Worm (Caenorhabditis elegans) whole organism, L4 larva: ENCODE data around the gene C49H3.12.
A peak's percentile ranks its signal among the peaks of the same experiment; 100 is the strongest.

Experiments
- D1046.2 ChIP-seq: fragments of 200-800 bp; sonication (Bioruptor generic); IDR thresholded peaks from 2 replicates; pipeline ENCODE4 v1.3.6; 2022; ENCODE audit warnings: missing genetic modification characterization, missing compliant biosample characterization
- F10B5.3 ChIP-seq: sonication (generic microtip); optimal IDR thresholded peaks from 2 replicates; lab custom pipeline; 2016; ENCODE audit warnings: mild to moderate bottlenecking, missing genetic modification characterization, missing compliant biosample characterization
- F37D6.2 ChIP-seq: sonication (generic microtip); optimal IDR thresholded peaks from 2 replicates; lab custom pipeline; 2016; ENCODE audit warnings: mild to moderate bottlenecking, missing genetic modification characterization, missing compliant biosample characterization
- R02D3.7 ChIP-seq: fragments of 150-350 bp; sonication (generic microtip); optimal IDR thresholded peaks from 3 replicates; lab custom pipeline; 2014; ENCODE audit warnings: missing biosample characterization, missing genetic modification characterization
- T26A8.4 ChIP-seq: fragments of 200-800 bp; sonication (Bioruptor generic); IDR thresholded peaks from 2 replicates; pipeline ENCODE4 v1.3.6; 2022; ENCODE audit warnings: missing genetic modification characterization, missing compliant biosample characterization
- Y48G9A.11 ChIP-seq: fragments of 200-800 bp; sonication (Bioruptor generic); IDR thresholded peaks from 2 replicates; pipeline ENCODE4 v1.3.6; 2022; ENCODE audit warnings: missing genetic modification reagents, missing genetic modification characterization, missing compliant biosample characterization
- ZK337.2 ChIP-seq: fragments of 200-800 bp; sonication (Bioruptor generic); IDR thresholded peaks from 2 replicates; pipeline ENCODE4 v1.3.6; 2022; ENCODE audit warnings: missing genetic modification reagents, missing genetic modification characterization, missing compliant biosample characterization
- ZK546.5 ChIP-seq, 2 experiments: sonication (generic microtip); optimal IDR thresholded peaks; 2 replicates each; lab custom pipeline; 2017; ENCODE audit warnings: missing biosample characterization in 2 of 2, missing genetic modification characterization in 2 of 2
- aly-2 ChIP-seq: sonication (generic microtip); optimal IDR thresholded peaks from 2 replicates; lab custom pipeline; 2018; ENCODE audit warnings: missing biosample characterization, missing genetic modification characterization
- ama-1 ChIP-seq: fragments of 150-350 bp; optimal IDR thresholded peaks from 2 replicates; lab custom pipeline; 2014; ENCODE audit warnings: inconsistent platforms, mixed read lengths
- arid-1 ChIP-seq: fragments of 200-800 bp; sonication (Bioruptor generic); conservative IDR thresholded peaks from 2 replicates; pipeline ENCODE4 v1.3.6; 2022; ENCODE audit warnings: missing genetic modification reagents, missing genetic modification characterization, missing compliant biosample characterization
- ceh-44 ChIP-seq: fragments of 200-800 bp; sonication (Bioruptor generic); IDR thresholded peaks from 2 replicates; pipeline ENCODE4 v1.3.6; 2022; ENCODE audit warnings: missing genetic modification reagents, missing genetic modification characterization, missing compliant biosample characterization
- ceh-82 ChIP-seq: sonication (generic microtip); optimal IDR thresholded peaks from 2 replicates; lab custom pipeline; 2017; ENCODE audit warnings: missing biosample characterization, missing genetic modification characterization
- ces-1 ChIP-seq: fragments of 150-350 bp; sonication (generic microtip); optimal IDR thresholded peaks from 4 replicates; lab custom pipeline; 2014; ENCODE audit warnings: missing biosample characterization, missing genetic modification reagents, missing genetic modification characterization
- daf-16 ChIP-seq, 3 experiments: sonication (generic microtip); optimal IDR thresholded peaks; 2 replicates each; lab custom pipeline; 2016 to 2017; ENCODE audit warnings: missing genetic modification characterization in 3 of 3, missing genetic modification reagents in 3 of 3, mild to moderate bottlenecking in 2 of 3, missing compliant biosample characterization in 2 of 3, missing biosample characterization in 1 of 3, moderate library complexity in 1 of 3
- daf-8 ChIP-seq: fragments of 200-800 bp; sonication (Bioruptor generic); IDR thresholded peaks from 2 replicates; pipeline ENCODE4 v1.3.6; 2022; ENCODE audit warnings: missing genetic modification characterization, missing compliant biosample characterization
- dmd-6 ChIP-seq: fragments of 200-800 bp; sonication (Bioruptor generic); IDR thresholded peaks from 2 replicates; pipeline ENCODE4 v1.3.6; 2022; ENCODE audit warnings: missing genetic modification reagents, missing genetic modification characterization, missing compliant biosample characterization
- dpl-1 ChIP-seq: fragments of 150-350 bp; optimal IDR thresholded peaks from 2 replicates; lab custom pipeline; 2014; ENCODE audit warnings: missing biosample characterization, missing genetic modification reagents, missing genetic modification characterization
- dve-1 ChIP-seq: sonication (generic microtip); optimal IDR thresholded peaks from 2 replicates; lab custom pipeline; 2017; ENCODE audit warnings: antibody characterized with exemption, mild to moderate bottlenecking, missing genetic modification characterization, missing compliant biosample characterization; ENCODE audit not compliant: insufficient read depth
- egl-43 ChIP-seq: fragments of 200-800 bp; sonication (Bioruptor generic); IDR thresholded peaks from 2 replicates; pipeline ENCODE4 v1.3.6; 2022; ENCODE audit warnings: missing genetic modification reagents, missing genetic modification characterization, missing compliant biosample characterization
- fkh-10 ChIP-seq: fragments of 150-350 bp; optimal IDR thresholded peaks from 2 replicates; lab custom pipeline; 2014; ENCODE audit warnings: missing biosample characterization, missing genetic modification reagents, missing genetic modification characterization
- fos-1 ChIP-seq: fragments of 150-350 bp; optimal IDR thresholded peaks from 2 replicates; lab custom pipeline; 2014; ENCODE audit warnings: missing biosample characterization, missing genetic modification characterization
- hif-1 ChIP-seq, 2 experiments: sonication (generic microtip); optimal IDR thresholded peaks; 2 replicates each; lab custom pipeline; 2016 to 2017; ENCODE audit warnings: missing compliant biosample characterization in 2 of 2, missing genetic modification characterization in 2 of 2, missing genetic modification reagents in 2 of 2, missing genotype in 2 of 2, mild to moderate bottlenecking in 1 of 2
- hlh-30 ChIP-seq: sonication (generic microtip); optimal IDR thresholded peaks from 2 replicates; lab custom pipeline; 2017; ENCODE audit warnings: antibody characterized with exemption, mild to moderate bottlenecking, missing genetic modification characterization, missing compliant biosample characterization; ENCODE audit not compliant: insufficient read depth
- hmg-1.1 ChIP-seq: fragments of 200-800 bp; sonication (Bioruptor generic); IDR thresholded peaks from 2 replicates; pipeline ENCODE4 v1.3.6; 2022; ENCODE audit warnings: missing genetic modification reagents, missing genetic modification characterization, missing compliant biosample characterization
- lin-13 ChIP-seq: fragments of 150-350 bp; optimal IDR thresholded peaks from 2 replicates; lab custom pipeline; 2014; ENCODE audit warnings: missing biosample characterization, missing genetic modification reagents, missing genetic modification characterization
- lin-15B ChIP-seq: fragments of 150-350 bp; sonication (generic microtip); optimal IDR thresholded peaks from 3 replicates; lab custom pipeline; 2014; ENCODE audit warnings: missing biosample characterization, missing genetic modification characterization
- lin-38 ChIP-seq: fragments of 200-800 bp; sonication (Bioruptor generic); IDR thresholded peaks from 2 replicates; pipeline ENCODE4 v1.3.6; 2022; ENCODE audit warnings: missing genetic modification reagents, missing genetic modification characterization, missing compliant biosample characterization
- lir-3 ChIP-seq: sonication (generic microtip); optimal IDR thresholded peaks from 2 replicates; lab custom pipeline; 2016; ENCODE audit warnings: mild to moderate bottlenecking, missing genetic modification characterization, missing compliant biosample characterization
- madf-5 ChIP-seq, 2 experiments: fragments of 200-800 bp; sonication (Bioruptor generic); IDR thresholded peaks; 2 replicates each; pipeline ENCODE4 v1.3.6; 2022; ENCODE audit warnings: missing compliant biosample characterization in 2 of 2, missing genetic modification characterization in 2 of 2
- madf-9 ChIP-seq: fragments of 200-800 bp; sonication (Bioruptor generic); conservative IDR thresholded peaks from 2 replicates; pipeline ENCODE4 v1.3.6; 2022; ENCODE audit warnings: missing genetic modification reagents, missing genetic modification characterization, missing compliant biosample characterization
- mdl-1 ChIP-seq, 2 experiments: fragments of 150-350 bp in 1 of 2; sonication (generic microtip) in 1 of 2; optimal IDR thresholded peaks; 2 replicates each; lab custom pipeline; 2014 to 2017; ENCODE audit warnings: missing biosample characterization in 2 of 2, missing genetic modification characterization in 2 of 2
- mep-1 ChIP-seq: fragments of 150-350 bp; sonication (generic microtip); optimal IDR thresholded peaks from 3 replicates; lab custom pipeline; 2014; ENCODE audit warnings: missing biosample characterization, missing genetic modification characterization
- mes-2 ChIP-seq: sonication (generic microtip); optimal IDR thresholded peaks from 2 replicates; lab custom pipeline; 2016; ENCODE audit warnings: missing genotype, mild to moderate bottlenecking, missing genetic modification characterization, missing compliant biosample characterization; ENCODE audit not compliant: poor library complexity, severe bottlenecking
- mxl-3 ChIP-seq: fragments of 200-800 bp; sonication (Bioruptor generic); optimal IDR thresholded peaks from 2 replicates; lab custom pipeline; 2018; ENCODE audit warnings: mild to moderate bottlenecking, missing genetic modification characterization, missing compliant biosample characterization
- nhr-102 ChIP-seq: sonication (generic microtip); optimal IDR thresholded peaks from 2 replicates; lab custom pipeline; 2016; ENCODE audit warnings: mild to moderate bottlenecking, missing genetic modification characterization, moderate library complexity, missing compliant biosample characterization
- nhr-11 ChIP-seq: fragments of 150-350 bp; optimal IDR thresholded peaks from 2 replicates; lab custom pipeline; 2014; ENCODE audit warnings: missing biosample characterization, missing genetic modification characterization
- nhr-25 ChIP-seq: sonication (generic microtip); optimal IDR thresholded peaks from 2 replicates; lab custom pipeline; 2017; ENCODE audit warnings: missing genetic modification characterization, mild to moderate bottlenecking, missing compliant biosample characterization, antibody characterized with exemption, moderate library complexity, borderline replicate concordance; ENCODE audit not compliant: insufficient read depth
- nhr-42 ChIP-seq: fragments of 200-800 bp; sonication (Bioruptor generic); IDR thresholded peaks from 2 replicates; pipeline ENCODE4 v1.3.6; 2022; ENCODE audit warnings: missing genetic modification characterization, missing compliant biosample characterization
- nhr-48 ChIP-seq: sonication (generic microtip); optimal IDR thresholded peaks from 2 replicates; lab custom pipeline; 2016; ENCODE audit warnings: mild to moderate bottlenecking, missing genetic modification characterization, missing compliant biosample characterization
- nhr-76 ChIP-seq: fragments of 150-350 bp; optimal IDR thresholded peaks from 2 replicates; lab custom pipeline; 2014; ENCODE audit warnings: missing biosample characterization, missing genetic modification characterization
- pha-4 ChIP-seq, 2 experiments: fragments of 150-350 bp in 1 of 2; fragments of 200-800 bp in 1 of 2; sonication (Bioruptor generic) in 1 of 2; IDR thresholded peaks in 1 of 2; optimal IDR thresholded peaks in 1 of 2; 2 replicates each; pipeline versions ENCODE4 v1.3.6 to Lab custom; 2014 to 2022; ENCODE audit warnings: missing genetic modification characterization in 2 of 2, missing genetic modification reagents in 2 of 2, missing biosample characterization in 1 of 2, missing compliant biosample characterization in 1 of 2
- pqm-1 ChIP-seq: sonication (generic microtip); optimal IDR thresholded peaks from 2 replicates; lab custom pipeline; 2017; ENCODE audit warnings: missing biosample characterization, missing genetic modification characterization
- rbr-2 ChIP-seq: sonication (generic microtip); optimal IDR thresholded peaks from 2 replicates; lab custom pipeline; 2016; ENCODE audit warnings: missing genotype, missing genetic modification characterization, missing compliant biosample characterization
- set-16 ChIP-seq: fragments of 200-800 bp; sonication (Bioruptor generic); IDR thresholded peaks from 2 replicates; pipeline ENCODE4 v1.3.6; 2022; ENCODE audit warnings: missing genetic modification reagents, missing genetic modification characterization, missing compliant biosample characterization
- spr-1 ChIP-seq: sonication (generic microtip); optimal IDR thresholded peaks from 2 replicates; lab custom pipeline; 2016; ENCODE audit warnings: mild to moderate bottlenecking, missing genetic modification characterization, missing compliant biosample characterization
- tag-97 ChIP-seq: fragments of 200-800 bp; sonication (Bioruptor generic); IDR thresholded peaks from 2 replicates; pipeline ENCODE4 v1.3.6; 2022; ENCODE audit warnings: missing genetic modification characterization, missing compliant biosample characterization
- tra-1 ChIP-seq: fragments of 200-800 bp; sonication (Bioruptor generic); IDR thresholded peaks from 2 replicates; pipeline ENCODE4 v1.3.6; 2022; ENCODE audit warnings: missing genetic modification reagents, missing genetic modification characterization, missing compliant biosample characterization
- zag-1 ChIP-seq: fragments of 150-350 bp; optimal IDR thresholded peaks from 2 replicates; lab custom pipeline; 2014; ENCODE audit warnings: missing biosample characterization, missing genetic modification characterization
- ztf-11 ChIP-seq: fragments of 150-350 bp; optimal IDR thresholded peaks from 2 replicates; lab custom pipeline; 2014; ENCODE audit warnings: missing biosample characterization, missing genetic modification characterization

Gene C49H3.12

DNA sequence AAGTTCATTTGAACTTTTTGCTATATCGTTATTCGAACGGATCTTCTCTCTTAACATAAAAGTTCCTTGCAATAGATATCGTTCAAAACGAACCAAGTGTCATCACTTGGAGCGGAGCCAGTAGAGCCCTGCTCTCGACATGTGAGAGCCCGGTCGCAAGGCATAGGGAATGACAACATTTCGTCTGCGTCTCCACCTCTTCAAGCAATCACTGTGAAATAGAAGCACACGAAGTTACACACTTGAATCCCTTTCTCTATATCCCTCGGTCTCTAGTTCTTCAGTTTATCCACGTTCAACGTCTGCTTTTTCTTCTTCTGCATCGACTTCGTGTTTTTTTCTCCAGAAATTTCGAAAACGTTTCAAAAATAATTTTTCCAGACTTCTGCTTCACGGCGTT is 23.8 kb downstream of the C49H3.12 start, which contains the start of gene C49H3.6:
Gene C49H3.6 (plus strand): TSS at position 380 of the 400 bp plus-strand sequence.
- TF ChIP-seq zag-1 (tag; lab: Kevin White, UChicago) (no peak), F10B5.3 (tag; lab: Kevin White, UChicago) (no peak), nhr-25 (tag; lab: Kevin White, UChicago) (no peak), F37D6.2 (tag; lab: Kevin White, UChicago) (no peak), nhr-48 (tag; lab: Kevin White, UChicago) (no peak), pqm-1 (tag; lab: Kevin White, UChicago) (no peak), nhr-11 (tag; lab: Kevin White, UChicago) (peak; percentile 30), nhr-42 (no peak), ama-1 (no peak), mes-2 (tag; lab: Kevin White, UChicago) (peak; percentile 37), hlh-30 (tag; lab: Kevin White, UChicago) (peak; percentile 86), madf-5 (GFP tag; IDR thresholded peaks at IDR 0.05; lab: Robert Waterston, UW) (no peak), tra-1 (GFP tag; lab: Robert Waterston, UW) (no peak), ZK546.5 (tag; optimal IDR thresholded peaks at IDR 0.05; lab: Kevin White, UChicago) (no peak), daf-16 (GFP tag; optimal IDR thresholded peaks at IDR 0.05; lab: Kevin White, UChicago) (peak in 1 of 2 experiments; percentile 25), daf-16 (tag; optimal IDR thresholded peaks at IDR 0.05; lab: Kevin White, UChicago) (no peak), D1046.2 (GFP tag; lab: Robert Waterston, UW) (no peak), egl-43 (0 out of 2 replicates have a peak, but pooled peaks have one; percentile 32), spr-1 (no peak), ces-1 (GFP tag; lab: Kevin White, UChicago) (no peak), dve-1 (tag; lab: Kevin White, UChicago) (no peak), ZK337.2 (GFP tag; lab: Robert Waterston, UW) (no peak), fkh-10 (GFP tag; lab: Kevin White, UChicago) (no peak), T26A8.4 (GFP tag; lab: Robert Waterston, UW) (no peak), ceh-44 (no peak), mdl-1 (tag; optimal IDR thresholded peaks at IDR 0.05; lab: Kevin White, UChicago) (peak in 1 of 2 experiments; percentile 37), mxl-3 (peak; percentile 28), mep-1 (tag; lab: Kevin White, UChicago) (peak; percentile 25), hmg-1.1 (GFP tag; lab: Robert Waterston, UW) (peak; percentile 67; the same call in 1 of the 2 replicates), dpl-1 (GFP tag; lab: Kevin White, UChicago) (no peak), dmd-6 (GFP tag; lab: Robert Waterston, UW) (0 out of 2 replicates have a peak, but pooled peaks have one; percentile 22), daf-8 (GFP tag; lab: Robert Waterston, UW) (no peak), fos-1 (no peak), lin-13 (GFP tag; lab: Kevin White, UChicago) (no peak), tag-97 (no peak), arid-1 (GFP tag; lab: Robert Waterston, UW) (no peak), lir-3 (tag; lab: Kevin White, UChicago) (no peak), lin-38 (GFP tag; lab: Robert Waterston, UW) (no peak), R02D3.7 (tag; lab: Kevin White, UChicago) (no peak), madf-9 (GFP tag; lab: Robert Waterston, UW) (no peak), ztf-11 (no peak), aly-2 (no peak), pha-4 (GFP tag; IDR thresholded peaks at IDR 0.05; lab: Robert Waterston, UW) (peak; percentile 17; the same call in 1 of the 2 replicates), pha-4 (tag; optimal IDR thresholded peaks at IDR 0.05; lab: Kevin White, UChicago) (no peak), Y48G9A.11 (no peak), nhr-76 (tag; lab: Kevin White, UChicago) (no peak), ceh-82 (tag; lab: Kevin White, UChicago) (no peak), hif-1 (tag; optimal IDR thresholded peaks at IDR 0.05; lab: Kevin White, UChicago) (peak in 1 of 2 experiments; percentile 6), lin-15B (no peak), rbr-2 (tag; lab: Kevin White, UChicago) (no peak), nhr-102 (tag; lab: Kevin White, UChicago) (no peak), set-16 (GFP tag; lab: Robert Waterston, UW) (no peak)
